Fruit fly (Drosophila melanogaster) whole organism, wandering third instar larva: ENCODE measurements around the gene COX6CL.

Source experiments
- CG32264 ChIP-seq: fragments of 200-800 bp; sonication (Bioruptor generic); optimal IDR thresholded peaks from 2 replicates; lab custom pipeline; 2016; ENCODE audit warnings: missing biosample characterization, missing genetic modification characterization
- CG9705 ChIP-seq: fragments of 200-800 bp; sonication (Bioruptor generic); optimal IDR thresholded peaks from 2 replicates; lab custom pipeline; 2018; ENCODE audit warnings: missing biosample characterization, mild to moderate bottlenecking, missing genetic modification characterization
- CrebA ChIP-seq: fragments of 200-800 bp; sonication (Bioruptor generic); optimal IDR thresholded peaks from 2 replicates; lab custom pipeline; 2016; ENCODE audit warnings: missing biosample characterization, mild to moderate bottlenecking, missing genetic modification characterization, borderline replicate concordance
- Dfd ChIP-seq: fragments of >200 bp; optimal IDR thresholded peaks from 2 replicates; lab custom pipeline; 2017; ENCODE audit warnings: missing biosample characterization, missing genetic modification characterization
- Dif ChIP-seq: fragments of 200-275, 200-300 bp; sonication (Bioruptor generic); optimal IDR thresholded peaks from 2 replicates; lab custom pipeline; 2018; ENCODE audit warnings: missing biosample characterization, missing genetic modification characterization; ENCODE audit not compliant: partially characterized antibody
- GATAd ChIP-seq: sonication (Bioruptor generic); optimal IDR thresholded peaks from 2 replicates; lab custom pipeline; 2016; ENCODE audit warnings: missing biosample characterization, missing genetic modification characterization
- Hr78 ChIP-seq: fragments of >200 bp; optimal IDR thresholded peaks from 2 replicates; lab custom pipeline; 2017; ENCODE audit warnings: missing biosample characterization, missing genetic modification characterization
- Jra ChIP-seq: sonication (Bioruptor generic); optimal IDR thresholded peaks from 2 replicates; lab custom pipeline; 2016; ENCODE audit warnings: missing biosample characterization, missing genetic modification characterization
- Myc ChIP-seq: fragments of >200 bp; optimal IDR thresholded peaks from 2 replicates; lab custom pipeline; 2017
- N ChIP-seq: fragments of >200 bp; optimal IDR thresholded peaks from 2 replicates; lab custom pipeline; 2018; ENCODE audit warnings: missing biosample characterization, missing external identifiers, missing genetic modification characterization
- OdsH ChIP-seq: fragments of 200-800 bp; sonication (Bioruptor generic); optimal IDR thresholded peaks from 2 replicates; lab custom pipeline; 2016; ENCODE audit warnings: missing biosample characterization, mild to moderate bottlenecking, missing genetic modification characterization
- Rel ChIP-seq, 2 experiments: fragments of 200-800 bp; sonication (Bioruptor generic) in 1 of 2; optimal IDR thresholded peaks; 2 replicates in 1 of 2; 3 replicates in 1 of 2; lab custom pipeline; 2016 to 2019; ENCODE audit warnings: mild to moderate bottlenecking in 2 of 2, missing biosample characterization in 2 of 2, missing genetic modification characterization in 2 of 2, moderate library complexity in 1 of 2
- Sp1 ChIP-seq: fragments of 200-800 bp; sonication (Bioruptor generic); optimal IDR thresholded peaks from 3 replicates; lab custom pipeline; 2019; ENCODE audit warnings: missing biosample characterization, mild to moderate bottlenecking, missing genetic modification characterization, moderate library complexity
- Vsx2 ChIP-seq: fragments of 200-300, 225-300 bp; sonication (Bioruptor generic); optimal IDR thresholded peaks from 2 replicates; lab custom pipeline; 2018; ENCODE audit warnings: missing biosample characterization, missing genetic modification characterization; ENCODE audit not compliant: partially characterized antibody
- br ChIP-seq: fragments of 200-800 bp; sonication (Bioruptor generic); optimal IDR thresholded peaks from 2 replicates; lab custom pipeline; 2016; ENCODE audit warnings: missing biosample characterization, missing genetic modification characterization
- dl ChIP-seq, 2 experiments: fragments of 175-275, 200-275 bp in 1 of 2; fragments of 200-275 bp in 1 of 2; sonication (Bioruptor generic); optimal IDR thresholded peaks; lab custom pipeline; 2018; ENCODE audit warnings: mild to moderate bottlenecking in 2 of 2, missing biosample characterization in 2 of 2, missing genetic modification characterization in 2 of 2, moderate library complexity in 2 of 2; ENCODE audit not compliant: partially characterized antibody in 2 of 2, insufficient read depth in 1 of 2
- dmrt93B ChIP-seq: fragments of 200-800 bp; sonication (Bioruptor generic); optimal IDR thresholded peaks from 2 replicates; lab custom pipeline; 2018; ENCODE audit warnings: missing biosample characterization, mild to moderate bottlenecking, missing genetic modification characterization
- ey ChIP-seq: fragments of 200-800 bp; sonication (Bioruptor generic); optimal IDR thresholded peaks from 2 replicates; lab custom pipeline; 2016; ENCODE audit warnings: missing biosample characterization, missing genetic modification characterization
- fru ChIP-seq: fragments of 200-800 bp; sonication (Bioruptor generic); optimal IDR thresholded peaks from 3 replicates; lab custom pipeline; 2016; ENCODE audit warnings: missing biosample characterization, mild to moderate bottlenecking, missing genetic modification characterization
- h ChIP-seq: fragments of 200-800 bp; sonication (Bioruptor generic); optimal IDR thresholded peaks from 3 replicates; lab custom pipeline; 2016; ENCODE audit warnings: missing biosample characterization, mild to moderate bottlenecking, missing genetic modification characterization
- jim ChIP-seq: fragments of 175-275, 200-325 bp; sonication (Bioruptor generic); optimal IDR thresholded peaks from 2 replicates; lab custom pipeline; 2016; ENCODE audit warnings: missing biosample characterization, mild to moderate bottlenecking, missing genetic modification characterization
- lola ChIP-seq: fragments of >200 bp; optimal IDR thresholded peaks from 2 replicates; lab custom pipeline; 2017; ENCODE audit warnings: missing biosample characterization, missing genetic modification characterization
- pan ChIP-seq: fragments of >200 bp; optimal IDR thresholded peaks from 2 replicates; lab custom pipeline; 2017
- psq ChIP-seq: fragments of 200-800 bp; sonication (Bioruptor generic); optimal IDR thresholded peaks from 3 replicates; lab custom pipeline; 2017; ENCODE audit warnings: missing biosample characterization, mild to moderate bottlenecking, missing genetic modification characterization, moderate library complexity
- sage ChIP-seq: fragments of 200-800 bp; sonication (Bioruptor generic); optimal IDR thresholded peaks from 2 replicates; lab custom pipeline; 2016; ENCODE audit warnings: missing biosample characterization, mild to moderate bottlenecking, missing genetic modification characterization
- sv ChIP-seq: fragments of 200-800 bp; sonication (Bioruptor generic); optimal IDR thresholded peaks from 3 replicates; lab custom pipeline; 2016; ENCODE audit warnings: missing biosample characterization, missing genetic modification characterization
- tai ChIP-seq: sonication (Bioruptor generic); optimal IDR thresholded peaks from 2 replicates; lab custom pipeline; 2016; ENCODE audit warnings: missing biosample characterization, missing genetic modification characterization
- usp ChIP-seq: fragments of >200 bp; optimal IDR thresholded peaks from 2 replicates; lab custom pipeline; 2017; ENCODE audit warnings: missing biosample characterization, missing genetic modification characterization
- woc ChIP-seq: sonication (Bioruptor generic); optimal IDR thresholded peaks from 2 replicates; lab custom pipeline; 2016; ENCODE audit warnings: missing biosample characterization, mild to moderate bottlenecking, missing genetic modification characterization

COX6CL gene

DNA sequence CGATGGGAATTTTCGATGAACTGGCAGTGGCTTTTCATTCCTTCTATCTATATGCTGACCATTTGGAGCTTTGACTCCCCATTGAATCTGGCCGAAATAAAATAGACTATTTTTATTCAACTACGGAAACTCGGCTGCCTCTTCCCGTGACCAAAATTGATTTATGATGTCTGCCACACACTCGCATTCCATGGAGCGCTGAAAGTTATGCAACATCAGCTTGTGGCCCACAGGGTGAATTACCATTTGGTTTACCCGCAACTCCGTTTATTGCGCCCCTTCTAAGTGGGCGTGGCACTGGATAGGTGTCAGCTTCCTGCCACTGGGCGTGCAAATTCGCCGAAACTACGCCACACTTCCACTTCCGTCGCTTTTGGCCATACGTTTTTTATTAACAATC lies 25.1 kb downstream of the COX6CL start:
- TF ChIP-seq GATAd (GFP tag; lab: Kevin White, UChicago): no peak
- TF ChIP-seq dl (GFP tag; optimal IDR thresholded peaks at IDR 0.05; lab: Kevin White, UChicago; ENCODE audit: insufficient read depth in 1 of 2, partially characterized antibody in 2 of 2): no peak
- TF ChIP-seq Sp1 (GFP tag; lab: Kevin White, UChicago): no peak
- no peak for TF ChIP-seq N (GFP tag; lab: Kevin White, UChicago)
- no peak for TF ChIP-seq CrebA (GFP tag; lab: Kevin White, UChicago)
- TF ChIP-seq Vsx2: no peak
- no peak for TF ChIP-seq sage (GFP tag; lab: Kevin White, UChicago)
- no peak for TF ChIP-seq fru (GFP tag; lab: Kevin White, UChicago)
- TF ChIP-seq OdsH: no peak
- no peak for TF ChIP-seq sv
- TF ChIP-seq psq: no peak
- TF ChIP-seq woc (GFP tag; lab: Kevin White, UChicago): no peak
- no peak for TF ChIP-seq lola (GFP tag; lab: Kevin White, UChicago)
- TF ChIP-seq Hr78 (GFP tag; lab: Kevin White, UChicago): no peak
- no peak for TF ChIP-seq tai
- TF ChIP-seq Rel (GFP tag; optimal IDR thresholded peaks at IDR 0.05; lab: Kevin White, UChicago): no peak
- no peak for TF ChIP-seq Rel (tag; optimal IDR thresholded peaks at IDR 0.05; lab: Kevin White, UChicago)

DNA sequence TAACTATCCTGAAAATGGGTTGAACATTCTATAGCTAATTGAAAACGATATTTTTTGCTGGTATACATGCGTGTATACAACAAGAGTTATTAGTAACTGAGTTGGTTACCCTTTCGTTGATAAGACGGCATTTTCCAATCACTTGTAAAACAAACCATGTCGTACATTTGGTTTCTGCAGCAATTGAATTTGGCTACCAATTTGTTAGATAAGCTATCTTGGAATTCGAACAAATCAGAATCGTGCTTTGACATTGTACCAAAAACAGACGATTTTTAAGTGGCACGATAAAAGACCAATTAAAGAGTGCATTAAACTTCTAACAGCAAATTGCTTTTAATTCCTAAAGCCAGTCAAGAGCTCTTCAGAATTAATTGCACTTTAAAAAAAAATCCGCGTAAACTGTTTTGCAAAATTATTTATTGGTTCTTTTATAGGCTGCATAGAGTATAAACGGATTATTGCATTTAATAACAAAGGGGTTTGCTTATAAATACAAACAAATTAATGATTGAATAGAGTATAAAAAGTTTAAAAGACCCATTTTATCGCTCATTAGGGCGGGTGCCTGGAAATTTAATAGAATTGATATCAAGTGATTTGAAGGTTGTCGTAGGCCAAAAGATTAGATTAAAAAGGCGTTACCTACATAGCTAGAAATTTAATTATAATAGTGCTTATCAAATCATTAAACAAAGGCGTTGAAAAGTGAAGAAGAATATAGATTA lies 27.3 kb downstream of the COX6CL start:
- TF ChIP-seq h (GFP tag; lab: Kevin White, UChicago) (peak; percentile 44), Jra (GFP tag; lab: Kevin White, UChicago) (no peak), fru (GFP tag; lab: Kevin White, UChicago) (peak; percentile 18), ey (GFP tag; lab: Kevin White, UChicago) (no peak)

DNA sequence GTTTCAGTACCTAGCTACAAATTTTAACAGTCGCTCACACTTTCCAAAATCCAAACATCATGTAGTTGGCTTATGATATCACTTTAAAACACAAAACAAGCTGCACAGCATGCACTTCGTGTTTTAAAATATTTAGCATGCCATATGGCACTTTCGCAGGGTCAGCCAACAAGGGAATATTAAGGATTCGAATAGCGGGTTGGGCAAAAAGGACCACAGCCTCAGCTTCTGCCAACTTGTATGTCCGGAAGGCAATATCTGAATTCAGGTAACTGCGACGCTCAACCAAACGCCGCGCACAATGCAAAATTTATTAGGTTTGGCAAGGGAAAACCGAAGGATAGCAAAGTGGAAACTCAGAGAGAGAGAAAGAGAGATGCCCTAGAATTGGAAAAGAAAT lies 29.0 kb downstream of the COX6CL start:
- no peak for TF ChIP-seq CG9705 (GFP tag; lab: Kevin White, UChicago)
- TF ChIP-seq, all 38 proteins: peak for 0

DNA sequence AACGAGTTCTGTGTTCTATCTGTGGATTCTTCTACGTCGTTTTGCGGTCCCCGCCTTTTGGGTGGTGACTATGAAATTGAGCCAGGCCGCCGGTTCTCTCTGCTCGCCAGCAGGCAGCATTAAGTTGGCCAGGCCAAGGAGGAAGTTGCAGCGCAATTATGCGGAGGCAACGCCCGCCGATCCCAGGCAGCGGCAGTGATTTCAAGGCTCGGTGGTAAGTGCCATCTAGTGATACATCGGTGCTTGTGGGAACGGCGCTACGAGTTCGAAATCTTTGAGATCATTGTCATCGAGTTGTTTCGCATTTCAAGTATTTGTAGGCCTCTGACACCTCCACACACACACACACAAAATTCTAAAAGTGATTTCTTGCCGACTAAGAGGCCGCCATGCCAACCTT lies 34.5 kb downstream of the COX6CL start, which contains the start of gene CG31913:
Gene CG31913, plus strand, starts transcription at position 301 of the 400 bp plus-strand sequence.
- no peak for TF ChIP-seq h (GFP tag; lab: Kevin White, UChicago)
- TF ChIP-seq CG9705 (GFP tag; lab: Kevin White, UChicago): no peak
- TF ChIP-seq, all 38 proteins: peak for 0

DNA sequence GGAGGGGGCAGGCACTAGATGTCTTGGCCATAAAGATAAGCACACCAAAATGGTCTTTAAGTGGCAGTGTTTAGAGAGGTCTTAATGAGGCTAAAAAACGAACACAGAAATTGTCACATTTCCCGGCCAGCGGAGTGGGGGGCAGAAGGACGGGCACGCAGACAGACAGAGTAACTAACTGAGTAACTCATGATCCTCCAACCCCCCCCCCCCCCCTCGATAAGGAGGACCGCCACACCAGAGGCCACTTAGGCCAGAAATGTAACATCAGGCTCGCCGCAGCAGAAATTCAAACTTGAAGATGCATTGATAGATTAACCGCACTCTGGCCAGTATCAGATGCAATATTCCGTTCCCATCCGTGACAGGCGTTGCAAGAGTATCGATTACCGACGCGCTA lies 35.4 kb downstream of the COX6CL start:
- TF ChIP-seq dmrt93B (no peak), pan (lab: Kevin White, UChicago) (no peak), GATAd (GFP tag; lab: Kevin White, UChicago) (no peak), CrebA (GFP tag; lab: Kevin White, UChicago) (no peak)

DNA sequence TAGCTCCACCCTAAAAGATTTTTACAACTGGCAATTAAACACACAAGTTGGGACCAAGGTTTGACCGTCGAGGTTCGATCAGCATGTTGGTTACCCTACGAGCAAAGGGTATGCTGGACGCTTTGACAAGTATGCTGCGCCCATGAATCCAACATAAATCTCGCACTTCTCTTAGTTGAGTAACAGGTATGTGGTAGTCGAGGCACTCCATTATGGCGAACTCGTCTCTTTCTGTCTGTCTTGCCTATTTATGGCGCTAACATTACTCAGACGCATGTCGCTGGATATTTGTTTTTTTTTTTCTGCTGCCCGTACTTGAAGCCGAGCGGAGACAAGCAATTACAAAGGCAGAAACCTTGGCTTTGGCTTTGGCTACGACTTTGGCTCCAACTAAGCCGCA lies 37.1 kb downstream of the COX6CL start:
- TF ChIP-seq CG9705 (GFP tag; lab: Kevin White, UChicago) (no peak), usp (GFP tag; lab: Kevin White, UChicago) (no peak), Dfd (GFP tag; lab: Kevin White, UChicago) (no peak), jim (GFP tag; lab: Kevin White, UChicago) (no peak), Sp1 (GFP tag; lab: Kevin White, UChicago) (no peak), woc (GFP tag; lab: Kevin White, UChicago) (no peak), Hr78 (GFP tag; lab: Kevin White, UChicago) (no peak), Dif (no peak), ey (GFP tag; lab: Kevin White, UChicago) (no peak), Rel (GFP tag; optimal IDR thresholded peaks at IDR 0.05; lab: Kevin White, UChicago) (no peak), Rel (tag; optimal IDR thresholded peaks at IDR 0.05; lab: Kevin White, UChicago) (no peak), Myc (lab: Kevin White, UChicago) (no peak), br (GFP tag; lab: Kevin White, UChicago) (no peak), Vsx2 (no peak), sage (GFP tag; lab: Kevin White, UChicago) (no peak), CG32264 (GFP tag; lab: Kevin White, UChicago) (no peak)
